Worm (Caenorhabditis elegans): Measurements from ENCODE around the gene Y7A9D.1.
A peak's percentile ranks its signal among the peaks of the same experiment; 100 is the strongest.

Gene Y7A9D.1

DNA sequence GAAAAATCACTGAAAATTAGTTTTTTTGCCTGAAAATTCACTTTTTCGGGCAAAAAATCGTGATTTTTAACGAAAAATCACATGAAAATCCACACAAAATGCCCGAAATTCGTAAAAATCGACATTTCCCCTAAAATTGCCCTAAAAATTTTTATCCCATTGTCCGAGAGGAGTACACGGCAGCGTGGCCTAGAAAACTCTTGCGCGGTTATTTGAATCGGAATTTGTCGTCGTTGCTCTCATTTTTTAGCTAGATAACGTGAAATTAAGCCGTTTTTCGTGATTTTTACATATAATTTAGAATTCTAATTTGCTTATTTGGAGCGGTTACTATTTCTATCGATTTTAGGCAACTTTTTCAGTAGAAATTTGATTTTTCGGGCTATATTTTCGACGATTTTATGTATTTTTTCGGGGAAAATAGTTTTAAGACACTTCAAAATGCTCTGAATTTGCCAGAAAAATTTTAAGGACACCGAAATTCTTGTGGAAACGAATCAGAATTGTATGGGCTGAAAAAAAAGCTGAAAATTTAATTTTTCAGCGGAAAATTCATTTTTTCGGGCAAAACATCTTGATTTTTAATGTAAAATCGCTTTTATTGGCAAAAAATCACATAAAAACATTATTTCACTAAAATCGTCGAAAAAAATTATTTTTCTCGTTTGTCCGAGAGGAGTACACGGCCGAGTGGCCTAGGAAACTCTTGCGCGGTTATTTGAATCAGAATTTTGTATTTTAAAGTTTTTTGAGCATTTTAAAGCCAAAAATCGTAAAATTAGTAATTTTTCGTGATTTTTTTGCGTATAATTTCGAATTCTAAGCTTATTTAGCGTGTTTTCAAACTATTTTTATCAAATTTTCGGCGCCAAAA is 33.3 kb upstream of the Y7A9D.1 start (continued):
- TF ChIP-seq unc-55 (GFP tag; optimal IDR thresholded peaks at IDR 0.05), result no peak
- TF ChIP-seq pqm-1 (tag; optimal IDR thresholded peaks at IDR 0.05), result peak; percentile 41
- no peak for TF ChIP-seq dmd-4 (tag; optimal IDR thresholded peaks at IDR 0.05; ENCODE audit: borderline replicate concordance)
- TF ChIP-seq che-1 (tag; optimal IDR thresholded peaks at IDR 0.05), result no peak
- no peak for TF ChIP-seq pha-2 (tag; optimal IDR thresholded peaks at IDR 0.05)
- no peak for TF ChIP-seq ceh-19 (GFP tag; optimal IDR thresholded peaks at IDR 0.05)
- TF ChIP-seq lin-11 (tag; optimal IDR thresholded peaks at IDR 0.05), result no peak
- TF ChIP-seq ceh-34 (tag; optimal IDR thresholded peaks at IDR 0.05), result peak; percentile 5
- TF ChIP-seq tbx-2 (tag; optimal IDR thresholded peaks at IDR 0.05), result peak; percentile 78
- peak; percentile 52 for TF ChIP-seq ahr-1 (tag; optimal IDR thresholded peaks at IDR 0.05)
- TF ChIP-seq ceh-24 (tag; optimal IDR thresholded peaks at IDR 0.05), result no peak
- no peak for TF ChIP-seq syd-9 (tag; optimal IDR thresholded peaks at IDR 0.05)
- TF ChIP-seq fax-1 (tag; optimal IDR thresholded peaks at IDR 0.05), result peak; percentile 75
- no peak for TF ChIP-seq npax-4 (tag; optimal IDR thresholded peaks at IDR 0.05)
- no peak for TF ChIP-seq elt-4 (tag; optimal IDR thresholded peaks at IDR 0.05)
- peak; percentile 61 for TF ChIP-seq ref-2 (tag; optimal IDR thresholded peaks at IDR 0.05)
- TF ChIP-seq hlh-6 (tag; optimal IDR thresholded peaks at IDR 0.05), result peak; percentile 44
- peak; percentile 51 for TF ChIP-seq ztf-16 (tag; optimal IDR thresholded peaks at IDR 0.05)
- peak; percentile 86 for TF ChIP-seq ceh-2 (tag; optimal IDR thresholded peaks at IDR 0.05)
- TF ChIP-seq K09A11.1 (tag; optimal IDR thresholded peaks at IDR 0.05; ENCODE audit: insufficient read depth), result no peak
- no peak for TF ChIP-seq ceh-22 (tag; optimal IDR thresholded peaks at IDR 0.05)
- TF ChIP-seq ceh-6 (GFP tag; optimal IDR thresholded peaks at IDR 0.05), result no peak
- peak; percentile 63 for TF ChIP-seq lim-6 (tag; optimal IDR thresholded peaks at IDR 0.05)
- peak; percentile 19 for TF ChIP-seq K02D7.2 (tag; optimal IDR thresholded peaks at IDR 0.05)
- TF ChIP-seq unc-42 (tag; optimal IDR thresholded peaks at IDR 0.05), result peak; percentile 45
- TF ChIP-seq pat-9 (tag; optimal IDR thresholded peaks at IDR 0.05), result no peak
- TF ChIP-seq gmeb-2 (tag; optimal IDR thresholded peaks at IDR 0.05), result no peak
- peak; percentile 68 for TF ChIP-seq hlh-8 (tag; optimal IDR thresholded peaks at IDR 0.05)
- peak; percentile 37 for TF ChIP-seq elt-2 (tag; optimal IDR thresholded peaks at IDR 0.05)
- no peak for TF ChIP-seq nhr-232 (tag; optimal IDR thresholded peaks at IDR 0.05)
- TF ChIP-seq ets-4 (tag; optimal IDR thresholded peaks at IDR 0.05), result peak; percentile 92
- TF ChIP-seq mec-3 (tag; optimal IDR thresholded peaks at IDR 0.05; ENCODE audit: borderline replicate concordance), result peak; percentile 78
- TF ChIP-seq Y22D7AL.16 (tag; optimal IDR thresholded peaks at IDR 0.05), result no peak
- TF ChIP-seq ceh-45 (GFP tag; IDR thresholded peaks at IDR 0.05), result no peak
- no peak for TF ChIP-seq unc-86 (tag; optimal IDR thresholded peaks at IDR 0.05)
- TF ChIP-seq ceh-14 (tag; optimal IDR thresholded peaks at IDR 0.05), result peak; percentile 70
- peak; percentile 31 for TF ChIP-seq fkh-6 (tag; optimal IDR thresholded peaks at IDR 0.05)
- peak; percentile 82 for TF ChIP-seq rnt-1 (tag; optimal IDR thresholded peaks at IDR 0.05)
- TF ChIP-seq nfya-1 (tag; optimal IDR thresholded peaks at IDR 0.05), result no peak
- no peak for TF ChIP-seq odd-2 (tag; optimal IDR thresholded peaks at IDR 0.05)

DNA sequence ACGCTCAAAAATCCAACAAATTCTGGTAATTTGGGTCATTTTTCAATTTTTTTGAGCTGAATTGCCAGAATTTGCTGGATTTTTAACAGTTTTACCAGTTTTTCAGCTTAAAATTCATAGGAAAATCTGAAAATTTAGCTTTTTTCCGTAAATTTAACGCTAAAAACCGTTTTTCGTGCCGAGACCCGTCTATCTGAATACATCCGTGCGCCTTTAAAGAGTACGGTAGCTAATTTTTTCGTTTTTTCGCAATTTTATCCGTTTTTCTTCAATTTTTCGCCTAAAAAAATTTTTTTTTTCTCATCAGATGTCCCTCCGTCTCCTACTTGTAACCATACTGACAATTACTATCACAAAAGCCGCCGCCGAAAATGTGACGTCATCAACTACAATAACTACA is 29.7 kb upstream of the Y7A9D.1 start, which contains the start of gene Y65A5A.2:
Y65A5A.2 (plus strand) TSS at position 308 of the 400 bp plus-strand sequence.
- no peak for TF ChIP-seq K02D7.2 (tag; optimal IDR thresholded peaks at IDR 0.05)
- no peak for TF ChIP-seq tbx-7 (tag; optimal IDR thresholded peaks at IDR 0.05)
- no peak for TF ChIP-seq zip-5 (tag; optimal IDR thresholded peaks at IDR 0.05)
